Fruit fly (Drosophila melanogaster): ENCODE results near the gene Obp8a.
A peak's percentile ranks its signal among the peaks of the same experiment; 100 is the strongest.

Gene Obp8a

DNA sequence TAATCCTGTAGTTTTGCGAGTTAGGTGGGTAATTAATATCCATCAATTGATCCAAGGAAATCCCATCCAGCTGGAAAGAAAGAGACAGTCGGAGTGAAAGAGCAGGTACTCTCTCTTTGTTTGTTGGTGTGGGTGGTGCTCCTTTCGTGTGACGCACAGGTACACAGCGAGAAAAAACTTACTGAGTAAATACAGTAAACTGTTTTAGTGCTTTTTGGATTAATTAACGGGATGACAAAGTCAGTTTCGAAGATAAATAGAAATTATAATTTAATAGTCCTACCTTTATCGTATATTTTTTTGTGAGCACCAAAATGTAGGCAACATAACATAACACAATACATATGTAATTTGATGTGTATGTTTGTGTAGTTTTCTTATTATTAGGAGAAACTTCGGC is 33.4 kb downstream of the Obp8a start (continued):
- TF ChIP-seq Deaf1 (tag; optimal IDR thresholded peaks at IDR 0.05) (no peak), CG11504 (tag; optimal IDR thresholded peaks at IDR 0.05) (no peak), CG11085 (GFP tag; IDR thresholded peaks at IDR 0.05) (no peak), dpn (GFP tag; optimal IDR thresholded peaks at IDR 0.05) (no peak), fd3F (GFP tag; optimal IDR thresholded peaks at IDR 0.05) (no peak), pb (GFP tag; optimal IDR thresholded peaks at IDR 0.05) (no peak), caup (GFP tag; optimal IDR thresholded peaks at IDR 0.05; ENCODE audit: severe bottlenecking) (no peak), CG9727 (GFP tag; optimal IDR thresholded peaks at IDR 0.05) (peak; percentile 33), Abd-B (GFP tag; optimal IDR thresholded peaks at IDR 0.05) (no peak), ftz-f1 (GFP tag; optimal IDR thresholded peaks at IDR 0.05) (no peak), CG9797 (GFP tag; optimal IDR thresholded peaks at IDR 0.05) (no peak), corto (GFP tag; optimal IDR thresholded peaks at IDR 0.05) (no peak), E2f1 (GFP tag; IDR thresholded peaks at IDR 0.05) (no peak), Pdp1 (GFP tag; optimal IDR thresholded peaks at IDR 0.05) (no peak), CkIIα-i1 (GFP tag; IDR thresholded peaks at IDR 0.05) (no peak), CrebB (tag; optimal IDR thresholded peaks at IDR 0.05) (no peak), Antp (GFP tag; optimal IDR thresholded peaks at IDR 0.05) (no peak), salm (tag; optimal IDR thresholded peaks at IDR 0.05) (no peak), prd (optimal IDR thresholded peaks at IDR 0.05) (no peak), prd (GFP tag; IDR thresholded peaks at IDR 0.05) (peak; percentile 53; the same call in 2 of the 3 replicates), CG18011 (GFP tag; optimal IDR thresholded peaks at IDR 0.05) (no peak), CG4282 (GFP tag; optimal IDR thresholded peaks at IDR 0.05) (no peak), dmrt99B (tag; optimal IDR thresholded peaks at IDR 0.05) (no peak), Hey (tag; optimal IDR thresholded peaks at IDR 0.05) (no peak), Ravus (GFP tag; IDR thresholded peaks at IDR 0.05) (no peak), yki (optimal IDR thresholded peaks at IDR 0.05) (no peak), maf-S (GFP tag; optimal IDR thresholded peaks at IDR 0.05) (no peak), Mes4 (GFP tag; optimal IDR thresholded peaks at IDR 0.05) (no peak), Hsf (GFP tag; optimal IDR thresholded peaks at IDR 0.05) (peak; percentile 30), E2f2 (GFP tag; IDR thresholded peaks at IDR 0.05) (no peak), chif (GFP tag; optimal IDR thresholded peaks at IDR 0.05) (no peak), CG12155 (GFP tag; optimal IDR thresholded peaks at IDR 0.05) (no peak), Nf-YC (tag; optimal IDR thresholded peaks at IDR 0.05) (no peak), Oli (tag; optimal IDR thresholded peaks at IDR 0.05) (no peak), sc (optimal IDR thresholded peaks at IDR 0.05) (no peak), sc (GFP tag; optimal IDR thresholded peaks at IDR 0.05) (no peak), eve (GFP tag; optimal IDR thresholded peaks at IDR 0.05) (no peak), CG7271 (tag; optimal IDR thresholded peaks at IDR 0.05) (no peak), Drgx (GFP tag; IDR thresholded peaks at IDR 0.05) (peak; percentile 39; the same call in 1 of the 2 replicates), CG14050 (GFP tag; IDR thresholded peaks at IDR 0.05) (no peak), HmgD (GFP tag; optimal IDR thresholded peaks at IDR 0.05) (no peak), row (GFP tag; IDR thresholded peaks at IDR 0.05) (peak; percentile 50; the same call in 2 of the 3 replicates), Xbp1 (GFP tag; optimal IDR thresholded peaks at IDR 0.05) (peak; percentile 5), Usf (GFP tag; optimal IDR thresholded peaks at IDR 0.05) (no peak), Lim3 (GFP tag; IDR thresholded peaks at IDR 0.05) (no peak), twi (tag; optimal IDR thresholded peaks at IDR 0.05) (no peak), CG11247 (GFP tag; IDR thresholded peaks at IDR 0.05) (no peak), CG32772 (GFP tag; IDR thresholded peaks at IDR 0.05) (no peak), slou (GFP tag; optimal IDR thresholded peaks at IDR 0.05) (no peak), fru (optimal IDR thresholded peaks at IDR 0.05) (no peak), TFAM (GFP tag; optimal IDR thresholded peaks at IDR 0.05) (no peak), Asciz (GFP tag; optimal IDR thresholded peaks at IDR 0.05) (no peak), slp2 (GFP tag; optimal IDR thresholded peaks at IDR 0.05) (no peak), trh (GFP tag; optimal IDR thresholded peaks at IDR 0.05) (no peak)

Data from whole organism, embryonic.